Fruit fly (Drosophila melanogaster): ENCODE measurements around the gene nej.

DNA sequence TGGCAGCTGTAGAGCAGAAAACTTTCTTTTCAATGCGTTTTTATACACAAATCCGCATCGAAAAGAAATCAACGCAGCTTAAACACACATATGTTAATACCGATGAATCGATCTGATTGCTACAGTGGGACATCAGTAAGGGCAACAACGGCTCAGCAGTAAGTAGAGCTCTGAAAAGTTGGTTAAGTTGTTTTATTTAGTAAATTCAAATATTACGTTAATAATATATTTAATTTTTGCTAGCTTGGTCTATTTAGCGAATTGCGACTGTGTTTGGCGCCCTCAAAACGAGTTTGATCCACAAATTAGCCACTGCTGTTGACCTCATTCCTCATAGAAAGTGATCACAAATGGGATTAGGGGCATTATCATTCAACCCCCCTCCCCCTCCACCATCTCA is 34.9 kb downstream of the nej start:
- TF ChIP-seq CG8478 (optimal IDR thresholded peaks at IDR 0.05) (no peak), CTCF (optimal IDR thresholded peaks at IDR 0.05) (no peak)
